Fruit fly (Drosophila melanogaster) whole organism, embryonic: Measurements from ENCODE around the gene CG32075.

Source experiments
- Ada2b ChIP-seq: fragments of 200-800 bp; sonication (Bioruptor generic); IDR thresholded peaks from 2 replicates; pipeline ENCODE4 v1.3.6; 2022; ENCODE audit warnings: missing biosample characterization, missing genetic modification characterization
- Aef1 ChIP-seq: fragments of 200-800 bp; sonication (Bioruptor generic); IDR thresholded peaks from 3 replicates; pipeline ENCODE4 v1.3.6; 2022; ENCODE audit warnings: missing biosample characterization, missing genetic modification characterization
- Antp ChIP-seq: fragments of 200-800 bp; sonication (Bioruptor generic); optimal IDR thresholded peaks from 3 replicates; lab custom pipeline; 2016; ENCODE audit warnings: missing biosample characterization, missing genetic modification characterization
- Awh ChIP-seq: fragments of 200-800 bp; sonication (Bioruptor generic); IDR thresholded peaks from 2 replicates; pipeline ENCODE4, ENCODE4 v1.3.6; 2022; ENCODE audit warnings: missing biosample characterization, missing genetic modification characterization
- B-H2 ChIP-seq: fragments of 200-800 bp; sonication (Bioruptor generic); optimal IDR thresholded peaks from 2 replicates; lab custom pipeline; 2018; ENCODE audit warnings: missing biosample characterization, mild to moderate bottlenecking, missing genetic modification characterization
- Bdp1 ChIP-seq: fragments of 200-800 bp; sonication (Bioruptor generic); optimal IDR thresholded peaks from 3 replicates; lab custom pipeline; 2016; ENCODE audit warnings: missing biosample characterization, missing genetic modification characterization
- CG10209 ChIP-seq: fragments of 200-800 bp; sonication (Bioruptor generic); optimal IDR thresholded peaks from 3 replicates; lab custom pipeline; 2017; ENCODE audit warnings: missing biosample characterization, mild to moderate bottlenecking, missing genetic modification characterization, missing genetic modification reagents
- CG10267 ChIP-seq: fragments of 200-800 bp; sonication (Bioruptor generic); optimal IDR thresholded peaks from 2 replicates; lab custom pipeline; 2018; ENCODE audit warnings: missing biosample characterization, mild to moderate bottlenecking, missing genetic modification characterization, moderate library complexity
- CG11560 ChIP-seq: fragments of 200-800 bp; sonication (Bioruptor generic); IDR thresholded peaks from 3 replicates; pipeline ENCODE4 v1.3.6; 2022; ENCODE audit warnings: missing biosample characterization, missing genetic modification characterization
- CG12104 ChIP-seq: fragments of 200-800 bp; sonication (Bioruptor generic); optimal IDR thresholded peaks from 3 replicates; lab custom pipeline; 2016; ENCODE audit warnings: missing biosample characterization, missing genetic modification characterization
- CG12155 ChIP-seq: fragments of 200-800 bp; sonication (Bioruptor generic); optimal IDR thresholded peaks from 3 replicates; lab custom pipeline; 2016; ENCODE audit warnings: missing biosample characterization, missing genetic modification characterization
- CG13424 ChIP-seq: fragments of 200-800 bp; sonication (Bioruptor generic); optimal IDR thresholded peaks from 2 replicates; lab custom pipeline; 2019; ENCODE audit warnings: missing biosample characterization, mild to moderate bottlenecking, missing genetic modification characterization, moderate library complexity
- CG14710 ChIP-seq: fragments of 200-800 bp; sonication (Bioruptor generic); optimal IDR thresholded peaks from 3 replicates; lab custom pipeline; 2019; ENCODE audit warnings: missing biosample characterization, mild to moderate bottlenecking, missing genetic modification characterization, moderate library complexity
- CG15514 ChIP-seq: fragments of 200-800 bp; sonication (Bioruptor generic); optimal IDR thresholded peaks from 3 replicates; lab custom pipeline; 2017; ENCODE audit warnings: missing biosample characterization, missing genetic modification characterization, mild to moderate bottlenecking, moderate library complexity, missing genetic modification reagents
- CG18599 ChIP-seq: fragments of 200-800 bp; sonication (Bioruptor generic); optimal IDR thresholded peaks from 3 replicates; lab custom pipeline; 2017; ENCODE audit warnings: missing biosample characterization, missing genetic modification characterization, mild to moderate bottlenecking, moderate library complexity, missing genetic modification reagents
- CG32772 ChIP-seq: fragments of 200-800 bp; sonication (Bioruptor generic); IDR thresholded peaks from 2 replicates; pipeline ENCODE4 v1.3.6; 2022; ENCODE audit warnings: missing biosample characterization, missing genetic modification characterization
- CG4360 ChIP-seq: fragments of 200-800 bp; sonication (Bioruptor generic); IDR thresholded peaks from 2 replicates; pipeline ENCODE4 v1.3.6; 2022; ENCODE audit warnings: missing biosample characterization, missing genetic modification characterization
- CG7357 ChIP-seq: fragments of 200-800 bp; sonication (Bioruptor generic); IDR thresholded peaks from 3 replicates; pipeline ENCODE4 v1.3.6; 2022; ENCODE audit warnings: missing biosample characterization, missing genetic modification characterization
- CG7987 ChIP-seq: fragments of 200-800 bp; sonication (Bioruptor generic); optimal IDR thresholded peaks from 2 replicates; lab custom pipeline; 2018; ENCODE audit warnings: missing biosample characterization, mild to moderate bottlenecking, missing genetic modification characterization, moderate library complexity
- CG8359 ChIP-seq: fragments of 200-800 bp; sonication (Bioruptor generic); optimal IDR thresholded peaks from 2 replicates; lab custom pipeline; 2017; ENCODE audit warnings: missing biosample characterization, mild to moderate bottlenecking, missing genetic modification characterization, borderline replicate concordance
- CTCF ChIP-seq: fragments of 200-800 bp; sonication (Bioruptor generic); optimal IDR thresholded peaks from 2 replicates; lab custom pipeline; 2017; ENCODE audit warnings: missing biosample characterization, mild to moderate bottlenecking, missing genetic modification characterization, moderate library complexity
- Dbx ChIP-seq: fragments of 200-800 bp; sonication (Bioruptor generic); IDR thresholded peaks from 3 replicates; pipeline ENCODE4 v1.3.6; 2022; ENCODE audit warnings: missing biosample characterization, missing genetic modification characterization
- Drgx ChIP-seq: fragments of 200-800 bp; sonication (Bioruptor generic); IDR thresholded peaks from 2 replicates; pipeline ENCODE4 v1.3.6; 2022; ENCODE audit warnings: missing biosample characterization, missing genetic modification characterization
- Hsf ChIP-seq: fragments of 200-800 bp; sonication (Bioruptor generic); optimal IDR thresholded peaks from 3 replicates; lab custom pipeline; 2016; ENCODE audit warnings: missing biosample characterization, missing genetic modification characterization
- Mad ChIP-seq: fragments of 200-800 bp; sonication (Bioruptor generic); optimal IDR thresholded peaks from 2 replicates; lab custom pipeline; 2016; ENCODE audit warnings: missing biosample characterization, missing genetic modification characterization
- Med ChIP-seq: fragments of 200-800 bp; sonication (Bioruptor generic); peaks from one replicate; lab custom pipeline; 2016; ENCODE audit warnings: missing biosample characterization, missing genetic modification characterization, mild to moderate bottlenecking, inconsistent platforms, moderate library complexity
- NFAT ChIP-seq: fragments of 200-800 bp; sonication (Bioruptor generic); IDR thresholded peaks from 2 replicates; pipeline ENCODE4 v1.3.6; 2022; ENCODE audit warnings: missing biosample characterization, missing genetic modification characterization
- Sox102F ChIP-seq: fragments of 200-800 bp; sonication (Bioruptor generic); optimal IDR thresholded peaks from 2 replicates; lab custom pipeline; 2018; ENCODE audit warnings: missing biosample characterization, mild to moderate bottlenecking, missing genetic modification characterization, moderate library complexity
- al ChIP-seq: fragments of 200-800 bp; sonication (Bioruptor generic); IDR thresholded peaks from 2 replicates; pipeline ENCODE4 v1.3.6; 2022; ENCODE audit warnings: missing biosample characterization, missing genetic modification characterization
- corto ChIP-seq: fragments of 200-800 bp; sonication (Bioruptor generic); optimal IDR thresholded peaks from 2 replicates; lab custom pipeline; 2016; ENCODE audit warnings: missing biosample characterization, mild to moderate bottlenecking, missing genetic modification characterization, moderate library complexity
- crc ChIP-seq: fragments of 200-800 bp; sonication (Bioruptor generic); optimal IDR thresholded peaks from 2 replicates; lab custom pipeline; 2016; ENCODE audit warnings: missing biosample characterization, missing genetic modification characterization
- cwo ChIP-seq: fragments of 200-800 bp; sonication (Bioruptor generic); optimal IDR thresholded peaks from 3 replicates; lab custom pipeline; 2017; ENCODE audit warnings: missing biosample characterization, missing genetic modification characterization, mild to moderate bottlenecking, moderate library complexity, missing genetic modification reagents
- dysf ChIP-seq: fragments of 200-800 bp; sonication (Bioruptor generic); IDR thresholded peaks from 3 replicates; pipeline ENCODE4 v1.3.6; 2022; ENCODE audit warnings: missing biosample characterization, missing genetic modification characterization
- eyg ChIP-seq: fragments of 200-800 bp; sonication (Bioruptor generic); optimal IDR thresholded peaks from 3 replicates; lab custom pipeline; 2016; ENCODE audit warnings: missing biosample characterization, missing genetic modification characterization
- ftz-f1 ChIP-seq: fragments of 200-800 bp; sonication (Bioruptor generic); optimal IDR thresholded peaks from 2 replicates; lab custom pipeline; 2016; ENCODE audit warnings: missing biosample characterization, missing genetic modification characterization
- fu2 ChIP-seq: fragments of 200-800 bp; sonication (Bioruptor generic); optimal IDR thresholded peaks from 2 replicates; lab custom pipeline; 2016; ENCODE audit warnings: missing biosample characterization, missing genetic modification characterization
- gsb ChIP-seq: fragments of 200-800 bp; sonication (Bioruptor generic); IDR thresholded peaks from 2 replicates; pipeline ENCODE4 v1.3.6; 2022; ENCODE audit warnings: missing biosample characterization, missing genetic modification characterization
- hb ChIP-seq: fragments of 200-800 bp; sonication (Bioruptor generic); IDR thresholded peaks from 3 replicates; pipeline ENCODE4 v1.3.6; 2022; ENCODE audit warnings: missing biosample characterization, missing genetic modification characterization; ENCODE audit not compliant: partially characterized antibody
- lola ChIP-seq, 3 experiments: fragments of >200 bp in 2 of 3; fragments of 200-800 bp in 1 of 3; sonication (Bioruptor generic) in 1 of 3; optimal IDR thresholded peaks; 2 replicates each; lab custom pipeline; 2017 to 2019; ENCODE audit warnings: missing biosample characterization in 3 of 3, missing genetic modification characterization in 3 of 3, mild to moderate bottlenecking in 1 of 3, moderate library complexity in 1 of 3
- mam ChIP-seq: fragments of 200-800 bp; sonication (Bioruptor generic); optimal IDR thresholded peaks from 3 replicates; lab custom pipeline; 2016; ENCODE audit warnings: missing biosample characterization, missing genetic modification characterization
- nau ChIP-seq: fragments of 200-800 bp; sonication (Bioruptor generic); optimal IDR thresholded peaks from 3 replicates; lab custom pipeline; 2017; ENCODE audit warnings: missing biosample characterization, mild to moderate bottlenecking, missing genetic modification characterization, missing genetic modification reagents
- nerfin-1 ChIP-seq: fragments of 200-800 bp; sonication (Bioruptor generic); optimal IDR thresholded peaks from 3 replicates; lab custom pipeline; 2019; ENCODE audit warnings: missing biosample characterization, mild to moderate bottlenecking, missing genetic modification characterization, moderate library complexity
- org-1 ChIP-seq: fragments of 200-800 bp; sonication (Bioruptor generic); optimal IDR thresholded peaks from 2 replicates; lab custom pipeline; 2017; ENCODE audit warnings: missing biosample characterization, missing genetic modification characterization
- p53 ChIP-seq: fragments of 200-800 bp; sonication (Bioruptor generic); optimal IDR thresholded peaks from 2 replicates; lab custom pipeline; 2016; ENCODE audit warnings: missing biosample characterization, missing genetic modification characterization
- pb ChIP-seq: fragments of 200-800 bp; sonication (Bioruptor generic); optimal IDR thresholded peaks from 3 replicates; lab custom pipeline; 2016; ENCODE audit warnings: missing biosample characterization, missing genetic modification characterization
- pum ChIP-seq: fragments of 200-800 bp; sonication (Bioruptor generic); optimal IDR thresholded peaks from 2 replicates; lab custom pipeline; 2016; ENCODE audit warnings: missing biosample characterization, missing genetic modification characterization
- shn ChIP-seq: fragments of 200-800 bp; sonication (Bioruptor generic); optimal IDR thresholded peaks from 3 replicates; lab custom pipeline; 2016; ENCODE audit warnings: missing biosample characterization, missing genetic modification characterization
- sug ChIP-seq: fragments of 200-800 bp; optimal IDR thresholded peaks from 2 replicates; lab custom pipeline; 2019; ENCODE audit warnings: missing biosample characterization, mild to moderate bottlenecking, missing genetic modification characterization, moderate library complexity
- toy ChIP-seq: fragments of 200-800 bp; sonication (Bioruptor generic); IDR thresholded peaks from 2 replicates; pipeline ENCODE4 v1.3.6; 2022; ENCODE audit warnings: missing biosample characterization, missing genetic modification characterization
- wek ChIP-seq: fragments of 200-800 bp; sonication (Bioruptor generic); optimal IDR thresholded peaks from 3 replicates; lab custom pipeline; 2018; ENCODE audit warnings: missing biosample characterization, mild to moderate bottlenecking, missing genetic modification characterization, moderate library complexity

The CG32075 gene

DNA sequence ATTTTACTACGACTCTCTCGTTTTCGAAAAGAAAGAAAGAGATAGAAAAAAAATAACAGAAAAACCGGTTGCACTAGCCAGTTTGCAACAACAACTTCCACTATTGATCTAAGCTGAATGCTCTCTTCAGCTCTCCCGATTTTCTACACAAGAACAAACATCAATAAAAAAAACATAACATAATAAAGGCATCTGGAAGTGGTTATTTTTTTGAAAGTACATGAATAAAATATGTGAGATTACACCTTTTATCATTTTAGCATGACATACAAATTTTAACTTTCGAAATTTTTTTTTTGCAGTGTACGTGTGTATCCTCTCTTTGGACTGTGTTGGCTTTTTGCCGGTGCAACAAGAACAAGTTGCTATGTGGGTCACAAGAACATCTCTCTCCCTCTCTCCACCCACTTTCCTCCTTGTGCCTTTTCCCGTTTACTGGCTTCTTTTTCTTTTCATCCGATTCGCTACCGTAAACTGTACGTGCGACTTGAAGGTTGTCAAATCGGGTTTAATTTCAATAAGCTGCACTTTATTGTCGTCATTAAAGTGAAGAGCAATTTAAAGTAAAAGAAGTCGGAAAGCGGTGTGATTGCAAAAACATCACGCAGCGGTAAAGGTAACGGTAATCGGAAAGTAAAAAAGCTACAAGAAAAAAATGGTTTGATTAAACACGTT is 20.0 kb upstream of the CG32075 start (continued):
- peak; percentile 93 for TF ChIP-seq org-1 (GFP tag; lab: Kevin White, UChicago)
- peak; percentile 86 for TF ChIP-seq NFAT
- peak; percentile 74 for TF ChIP-seq CG11560 (tag; lab: Robert Waterston, UW)
- peak; percentile 82; the same call in 2 of the 3 replicates for TF ChIP-seq Dbx (GFP tag; lab: Robert Waterston, UW)
- peak; percentile 95 for TF ChIP-seq eyg (GFP tag; lab: Kevin White, UChicago)
- TF ChIP-seq Sox102F (GFP tag; lab: Kevin White, UChicago) = peak; percentile 99
- TF ChIP-seq CG10209 (GFP tag; lab: Kevin White, UChicago) = peak; percentile 96
- TF ChIP-seq Hsf (GFP tag; lab: Kevin White, UChicago) = peak; percentile 97
- peak; percentile 94 for TF ChIP-seq pb (GFP tag; lab: Kevin White, UChicago)
- no peak for TF ChIP-seq hb (GFP tag; lab: Robert Waterston, UW)
- peak; percentile 82 for TF ChIP-seq gsb (GFP tag; lab: Robert Waterston, UW)
- TF ChIP-seq CG18599 (GFP tag; lab: Kevin White, UChicago) = peak; percentile 92
- TF ChIP-seq cwo = peak; percentile 91
- TF ChIP-seq Bdp1 (GFP tag; lab: Kevin White, UChicago) = peak; percentile 90
- TF ChIP-seq CG15514 = peak; percentile 83
- peak; percentile 86 for TF ChIP-seq CG4360
- peak; percentile 86 for TF ChIP-seq Mad (GFP tag; lab: Kevin White, UChicago)
- TF ChIP-seq nau (GFP tag; lab: Kevin White, UChicago) = no peak
- peak; percentile 66 for TF ChIP-seq corto
- TF ChIP-seq CG13424 = peak; percentile 97
- peak; percentile 95 for TF ChIP-seq crc (GFP tag; lab: Kevin White, UChicago)
- TF ChIP-seq p53 (GFP tag; lab: Kevin White, UChicago) = peak; percentile 84
- TF ChIP-seq CG12155 = peak; percentile 93
- TF ChIP-seq al (GFP tag; lab: Robert Waterston, UW) = peak; percentile 84
- peak; percentile 87; the same call in 2 of the 3 replicates for TF ChIP-seq CG7357 (GFP tag; lab: Robert Waterston, UW)
- peak; percentile 92 for TF ChIP-seq mam (GFP tag; lab: Kevin White, UChicago)
- peak; percentile 99 for TF ChIP-seq Drgx
- TF ChIP-seq pum (GFP tag; lab: Kevin White, UChicago) = peak; percentile 96
- TF ChIP-seq CG7987 = peak; percentile 86
- peak; percentile 94 for TF ChIP-seq CG10267
- peak; percentile 92 for TF ChIP-seq shn
- peak in 1 of 3 experiments; percentile 98 for TF ChIP-seq lola (GFP tag; optimal IDR thresholded peaks at IDR 0.05; lab: Kevin White, UChicago)
- TF ChIP-seq CG14710 (tag; lab: Kevin White, UChicago) = peak; percentile 97
- TF ChIP-seq fu2 = peak; percentile 91
- TF ChIP-seq dysf = peak; percentile 97
- peak; percentile 78 for TF ChIP-seq wek
- TF ChIP-seq Antp = peak; percentile 92
- TF ChIP-seq sug = peak; percentile 75
- peak; percentile 99 for TF ChIP-seq Med (GFP tag; lab: Kevin White, UChicago)
- peak; percentile 69 for TF ChIP-seq CTCF (GFP tag; lab: Kevin White, UChicago)
- peak; percentile 94 for TF ChIP-seq Aef1 (GFP tag; lab: Robert Waterston, UW)
- TF ChIP-seq CG8359 = peak; percentile 88
- TF ChIP-seq Awh (GFP tag; lab: Robert Waterston, UW) = peak; percentile 98
- peak; percentile 77 for TF ChIP-seq toy (GFP tag; lab: Robert Waterston, UW)
- TF ChIP-seq CG12104 (GFP tag; lab: Kevin White, UChicago) = peak; percentile 96
- no peak for TF ChIP-seq B-H2 (GFP tag; lab: Kevin White, UChicago)
- peak; percentile 93 for TF ChIP-seq nerfin-1
- peak; percentile 96 for TF ChIP-seq CG32772 (GFP tag; lab: Robert Waterston, UW)
- TF ChIP-seq ftz-f1 = no peak
- peak; percentile 97 for TF ChIP-seq Ada2b (GFP tag; lab: Robert Waterston, UW)
